Worm (Caenorhabditis elegans): ENCODE data around the gene R09H10.3.

DNA sequence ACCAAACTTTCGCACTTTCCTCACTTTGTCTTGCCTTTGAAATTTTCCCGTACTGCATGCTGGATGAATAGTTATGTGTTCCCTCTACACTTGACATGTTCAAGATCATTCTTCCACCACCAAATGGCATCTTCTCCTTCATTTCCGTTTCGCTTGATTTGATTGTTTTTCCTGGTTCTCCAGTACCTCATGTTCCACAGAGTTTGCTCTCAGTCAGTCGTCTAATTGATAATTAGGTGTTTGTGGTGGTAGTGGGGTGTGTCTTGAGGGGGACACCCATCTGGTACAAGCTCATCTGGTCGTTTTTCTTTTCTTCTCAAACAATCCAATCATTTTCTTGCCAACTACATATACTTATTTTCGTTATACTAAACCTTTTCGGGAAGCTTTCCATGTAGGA, 35.8 kb upstream of the R09H10.3 start:
- TF ChIP-seq hsf-1 (GFP tag; IDR thresholded peaks at IDR 0.05) = no peak
- TF ChIP-seq ama-1 (optimal IDR thresholded peaks at IDR 0.05) = no peak
- no peak for TF ChIP-seq ama-1 (GFP tag; optimal IDR thresholded peaks at IDR 0.05)
- TF ChIP-seq snpc-1.1 (tag; optimal IDR thresholded peaks at IDR 0.05; ENCODE audit: insufficient read depth) = no peak
- no peak for TF ChIP-seq unc-62 (GFP tag; optimal IDR thresholded peaks at IDR 0.05)
- no peak for TF ChIP-seq him-1 (tag; optimal IDR thresholded peaks at IDR 0.05)
- no peak for TF ChIP-seq snpc-4 (GFP tag; optimal IDR thresholded peaks at IDR 0.05)
- TF ChIP-seq snpc-4 (tag; optimal IDR thresholded peaks at IDR 0.05) = no peak
- TF ChIP-seq D2030.7 (GFP tag; IDR thresholded peaks at IDR 0.05) = no peak
- no peak for TF ChIP-seq attf-3 (GFP tag; conservative IDR thresholded peaks at IDR 0.05)
- no peak for TF ChIP-seq egl-44 (GFP tag; IDR thresholded peaks at IDR 0.05)
- no peak for TF ChIP-seq ztf-6 (GFP tag; IDR thresholded peaks at IDR 0.05)
- TF ChIP-seq repo-1 (tag; optimal IDR thresholded peaks at IDR 0.05) = no peak
- TF ChIP-seq lin-54 (GFP tag; optimal IDR thresholded peaks at IDR 0.05) = no peak
- TF ChIP-seq madf-10 (tag; optimal IDR thresholded peaks at IDR 0.05) = no peak
- TF ChIP-seq rpc-1 (optimal IDR thresholded peaks at IDR 0.05) = no peak
- TF ChIP-seq rpc-1 (tag; optimal IDR thresholded peaks at IDR 0.05) = no peak
